Worm (Caenorhabditis elegans) whole organism, L4/young adult: ENCODE results near the gene fat-3.

Experiments used
- W03F9.2 ChIP-seq: fragments of 150-350 bp; optimal IDR thresholded peaks from 2 replicates; lab custom pipeline; 2014; ENCODE audit warnings: missing biosample characterization, missing genetic modification characterization
- dao-5 ChIP-seq: sonication (generic microtip); optimal IDR thresholded peaks from 2 replicates; lab custom pipeline; 2016; ENCODE audit warnings: missing genotype, missing genetic modification characterization, moderate library complexity, missing compliant biosample characterization
- him-1 ChIP-seq: sonication (generic microtip); optimal IDR thresholded peaks from 2 replicates; lab custom pipeline; 2016; ENCODE audit warnings: missing genotype, missing genetic modification reagents, missing genetic modification characterization, missing compliant biosample characterization

Gene fat-3

DNA sequence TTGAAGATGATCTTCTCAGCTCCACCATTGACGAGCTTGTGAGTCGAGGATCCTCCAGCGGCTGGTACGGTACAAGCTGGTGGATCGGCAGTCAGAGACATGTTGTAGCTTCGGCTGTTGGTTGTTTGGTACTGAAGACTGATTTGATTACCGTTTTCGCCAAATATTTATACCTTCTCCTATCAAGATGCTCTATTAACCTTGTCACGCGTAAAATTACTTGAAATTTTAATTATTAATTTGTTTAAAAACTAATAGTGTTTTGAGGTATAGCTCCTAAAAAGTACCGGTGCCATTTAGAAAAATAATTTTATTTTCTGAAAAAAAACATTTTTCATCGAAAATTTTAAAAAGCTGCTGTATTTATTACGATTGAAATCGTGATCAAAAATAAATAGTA is 48.1 kb downstream of the fat-3 start, which contains the start of gene ssp-10:
TSS of gene ssp-10 (minus strand) at position 101 of the 400 bp plus-strand sequence.
- TF ChIP-seq dao-5 (tag; lab: Kevin White, UChicago) (no peak), W03F9.2 (tag; lab: Kevin White, UChicago) (no peak), him-1 (tag; lab: Kevin White, UChicago) (no peak)

DNA sequence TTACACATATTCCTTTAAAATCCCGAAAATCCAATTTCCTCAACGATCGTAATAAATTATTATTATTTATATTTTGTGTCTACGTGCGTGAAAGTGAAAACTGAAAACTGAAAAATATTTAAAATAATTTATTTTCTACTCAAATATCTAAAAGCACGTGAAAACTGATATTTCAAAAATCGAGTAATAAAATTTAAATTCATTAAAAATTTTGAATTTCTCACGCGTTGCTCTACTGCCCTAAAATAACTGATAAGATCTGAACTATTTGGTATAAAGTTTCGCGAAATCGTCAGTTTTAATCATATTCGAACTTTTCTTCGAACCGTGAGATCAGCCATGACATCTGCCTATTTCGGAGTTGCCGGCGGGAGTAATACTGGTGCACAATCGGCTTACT is 49.4 kb downstream of the fat-3 start, which contains the start of gene ssq-1:
TSS of gene ssq-1 (plus strand) at position 301 of the 400 bp plus-strand sequence.
- TF ChIP-seq W03F9.2 (tag; lab: Kevin White, UChicago) (no peak), him-1 (tag; lab: Kevin White, UChicago) (no peak), dao-5 (tag; lab: Kevin White, UChicago) (no peak)

DNA sequence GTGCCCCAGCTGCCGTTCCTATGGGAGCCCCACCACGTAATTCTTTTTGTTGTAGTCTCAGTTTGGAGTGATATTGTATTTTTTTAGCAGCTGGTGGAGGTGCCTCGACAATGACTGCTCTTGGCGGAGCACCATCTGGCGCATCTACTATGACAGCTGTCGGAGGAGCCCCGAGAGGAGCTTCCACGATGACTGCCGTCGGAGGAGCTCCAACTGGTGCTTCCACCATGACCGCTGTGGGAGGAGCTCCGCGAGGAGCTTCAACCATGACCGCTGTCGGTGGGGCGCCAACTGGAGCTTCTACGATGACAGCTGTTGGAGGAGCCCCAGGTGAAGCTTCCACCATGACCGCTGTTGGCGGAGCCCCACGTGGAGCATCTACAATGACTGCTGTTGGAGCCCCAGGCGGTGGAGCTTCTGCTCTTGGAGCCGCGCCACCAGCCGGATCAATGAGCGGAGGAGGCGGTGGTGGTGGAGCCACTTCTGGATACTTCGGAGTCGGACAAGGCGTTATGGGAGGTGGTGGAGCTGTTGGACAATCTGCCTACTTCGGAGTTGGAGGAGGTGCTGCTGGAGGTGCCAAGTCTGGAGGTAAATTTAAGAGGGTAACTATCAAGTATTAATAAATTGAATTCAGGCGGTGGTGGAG is 50.1 kb downstream of the fat-3 start:
- TF ChIP-seq W03F9.2 (tag; lab: Kevin White, UChicago) (no peak), dao-5 (tag; lab: Kevin White, UChicago) (no peak), him-1 (tag; lab: Kevin White, UChicago) (no peak)

DNA sequence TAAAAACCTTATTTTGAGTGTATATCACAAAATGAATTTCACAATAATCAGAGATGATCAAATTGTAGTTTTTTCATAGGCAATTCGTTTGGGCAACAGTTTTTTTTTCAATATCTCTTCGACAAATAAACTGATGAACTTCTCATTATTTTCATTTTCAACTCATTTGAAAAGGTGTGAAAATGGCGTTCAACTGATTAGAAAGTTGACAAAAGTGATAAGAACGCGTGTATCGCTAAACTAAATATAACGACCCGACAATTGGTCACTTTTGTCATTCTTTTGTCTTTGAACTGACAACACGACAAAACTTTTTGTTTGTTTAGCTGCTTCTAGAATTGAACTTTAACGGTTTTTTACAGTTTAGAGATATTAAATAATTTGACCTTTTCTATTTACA is 52.1 kb downstream of the fat-3 start:
- TF ChIP-seq W03F9.2 (tag; lab: Kevin White, UChicago) (no peak), dao-5 (tag; lab: Kevin White, UChicago) (no peak), him-1 (tag; lab: Kevin White, UChicago) (no peak)

DNA sequence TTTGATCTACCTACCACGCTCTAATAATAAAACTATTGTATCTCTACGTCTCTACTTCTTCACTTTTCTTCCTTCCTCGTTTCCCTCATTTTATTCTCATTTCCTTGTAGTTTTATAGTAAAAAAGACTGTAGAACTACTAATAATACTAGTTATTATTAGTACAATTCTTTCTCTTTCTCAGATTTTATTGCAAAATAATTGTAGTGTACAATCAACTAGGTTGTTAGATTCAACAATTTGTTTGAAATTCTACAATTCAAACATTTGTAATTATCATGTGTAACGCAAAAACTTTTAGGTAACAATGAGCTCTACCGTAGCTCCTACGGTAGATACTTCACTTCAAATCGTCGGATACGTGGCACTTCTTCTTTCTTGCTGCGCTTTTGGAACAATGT is 52.9 kb downstream of the fat-3 start, which contains the start of gene K07F5.12:
TSS of gene K07F5.12 (plus strand) at position 301 of the 400 bp plus-strand sequence.
- no peak for TF ChIP-seq W03F9.2 (tag; lab: Kevin White, UChicago)
- TF ChIP-seq him-1 (tag; lab: Kevin White, UChicago): no peak
- TF ChIP-seq dao-5 (tag; lab: Kevin White, UChicago): no peak
